Fruit fly (Drosophila melanogaster) whole organism, adult: Measurements from ENCODE around the gene CG14352.

Experiments used
- CG11617 ChIP-seq: fragments of 200-800 bp; sonication (Bioruptor generic); optimal IDR thresholded peaks from 2 replicates; lab custom pipeline; 2017; ENCODE audit warnings: mild to moderate bottlenecking, missing biosample characterization, missing genetic modification reagents, missing genetic modification characterization
- CG14711 ChIP-seq: fragments of 200-800 bp; sonication (Bioruptor generic); optimal IDR thresholded peaks from 2 replicates; lab custom pipeline; 2018; ENCODE audit warnings: missing biosample characterization, mild to moderate bottlenecking, missing genetic modification characterization, moderate library complexity
- CG33017 ChIP-seq: fragments of 200-800 bp; sonication (Bioruptor generic); optimal IDR thresholded peaks from 2 replicates; lab custom pipeline; 2018; ENCODE audit warnings: missing biosample characterization, mild to moderate bottlenecking, missing genetic modification characterization, moderate library complexity
- CG7045 ChIP-seq: fragments of 200-800 bp; sonication (Bioruptor generic); optimal IDR thresholded peaks from 2 replicates; lab custom pipeline; 2017; ENCODE audit warnings: missing biosample characterization, mild to moderate bottlenecking, missing genetic modification characterization
- CG7101 ChIP-seq: fragments of 200-800 bp; sonication (Bioruptor generic); optimal IDR thresholded peaks from 2 replicates; lab custom pipeline; 2018; ENCODE audit warnings: missing biosample characterization, mild to moderate bottlenecking, missing genetic modification characterization, moderate library complexity
- Crg-1 ChIP-seq: fragments of 200-800 bp; sonication (Bioruptor generic); optimal IDR thresholded peaks from 2 replicates; lab custom pipeline; 2016; ENCODE audit warnings: missing biosample characterization, missing genetic modification characterization
- Hr96 ChIP-seq: fragments of 200-800 bp; sonication (Bioruptor generic); optimal IDR thresholded peaks from 2 replicates; lab custom pipeline; 2016; ENCODE audit warnings: missing biosample characterization, missing genetic modification characterization
- bab1 ChIP-seq: fragments of 200-800 bp; sonication (Bioruptor generic); optimal IDR thresholded peaks from 3 replicates; lab custom pipeline; 2019; ENCODE audit warnings: missing biosample characterization, mild to moderate bottlenecking, missing genetic modification characterization, moderate library complexity
- cnc ChIP-seq, 2 experiments: fragments of >200 bp; optimal IDR thresholded peaks; 2 replicates each; lab custom pipeline; 2017
- kay ChIP-seq: fragments of 200-800 bp; sonication (Bioruptor generic); peaks from one replicate; lab custom pipeline; 2016; ENCODE audit warnings: missing biosample characterization, missing genetic modification characterization, borderline replicate concordance
- ovo ChIP-seq: fragments of 200-800 bp; sonication (Bioruptor generic); optimal IDR thresholded peaks from 2 replicates; lab custom pipeline; 2016; ENCODE audit warnings: missing biosample characterization, missing genetic modification characterization
- pad ChIP-seq: fragments of 200-800 bp; sonication (Bioruptor generic); optimal IDR thresholded peaks from 3 replicates; lab custom pipeline; 2017; ENCODE audit warnings: missing biosample characterization, missing genetic modification characterization, mild to moderate bottlenecking, moderate library complexity, missing genetic modification reagents
- toe ChIP-seq: fragments of 200-800 bp; sonication (Bioruptor generic); optimal IDR thresholded peaks from 2 replicates; lab custom pipeline; 2016; ENCODE audit warnings: missing biosample characterization, missing genetic modification characterization

dm6 chr2L:1575604-1576003 is 35.6 kb upstream of the CG14352 start:
- TF ChIP-seq Hr96 (GFP tag; lab: Kevin White, UChicago): peak; percentile 15
- TF ChIP-seq CG7101 (tag; lab: Kevin White, UChicago): no peak
- no peak for TF ChIP-seq pad (GFP tag; lab: Kevin White, UChicago)
- peak; percentile 12 for TF ChIP-seq CG7045 (GFP tag; lab: Kevin White, UChicago)
- TF ChIP-seq kay: no peak
- no peak for TF ChIP-seq cnc (optimal IDR thresholded peaks at IDR 0.05; lab: Kevin White, UChicago)
- TF ChIP-seq CG14711 (tag; lab: Kevin White, UChicago): no peak
- no peak for TF ChIP-seq CG33017
- TF ChIP-seq CG11617: no peak
- TF ChIP-seq bab1 (GFP tag; lab: Kevin White, UChicago): peak; percentile 15
- no peak for TF ChIP-seq ovo (GFP tag; lab: Kevin White, UChicago)
- TF ChIP-seq toe (GFP tag; lab: Kevin White, UChicago): peak; percentile 11
- no peak for TF ChIP-seq Crg-1
